Fruit fly (Drosophila melanogaster) whole organism, embryonic: ENCODE measurements around the gene CG9498.

Experiments
- Antp ChIP-seq: fragments of 200-800 bp; sonication (Bioruptor generic); optimal IDR thresholded peaks from 3 replicates; lab custom pipeline; 2016; ENCODE audit warnings: missing biosample characterization, missing genetic modification characterization
- CG10147 ChIP-seq: fragments of 200-800 bp; sonication (Bioruptor generic); optimal IDR thresholded peaks from 2 replicates; lab custom pipeline; 2019; ENCODE audit warnings: missing biosample characterization, mild to moderate bottlenecking, missing genetic modification characterization, moderate library complexity
- CG10267 ChIP-seq: fragments of 200-800 bp; sonication (Bioruptor generic); optimal IDR thresholded peaks from 2 replicates; lab custom pipeline; 2018; ENCODE audit warnings: missing biosample characterization, mild to moderate bottlenecking, missing genetic modification characterization, moderate library complexity
- CG10543 ChIP-seq: fragments of 200-800 bp; sonication (Bioruptor generic); optimal IDR thresholded peaks from 3 replicates; lab custom pipeline; 2017; ENCODE audit warnings: missing biosample characterization, mild to moderate bottlenecking, missing genetic modification characterization, moderate library complexity
- CG10979 ChIP-seq: fragments of 200-800 bp; sonication (Bioruptor generic); optimal IDR thresholded peaks from 2 replicates; lab custom pipeline; 2018; ENCODE audit warnings: missing biosample characterization, mild to moderate bottlenecking, missing genetic modification characterization, moderate library complexity
- CG12071 ChIP-seq: fragments of 200-800 bp; sonication (Bioruptor generic); optimal IDR thresholded peaks from 3 replicates; lab custom pipeline; 2018; ENCODE audit warnings: missing biosample characterization, mild to moderate bottlenecking, missing genetic modification characterization
- CG12236 ChIP-seq: fragments of 200-800 bp; sonication (Bioruptor generic); optimal IDR thresholded peaks from 2 replicates; lab custom pipeline; 2016; ENCODE audit warnings: missing biosample characterization, missing genetic modification characterization
- CG12659 ChIP-seq: fragments of 200-800 bp; sonication (Bioruptor generic); optimal IDR thresholded peaks from 3 replicates; lab custom pipeline; 2017; ENCODE audit warnings: mild to moderate bottlenecking, missing biosample characterization, missing genetic modification reagents, missing genetic modification characterization
- CG14710 ChIP-seq: fragments of 200-800 bp; sonication (Bioruptor generic); optimal IDR thresholded peaks from 3 replicates; lab custom pipeline; 2019; ENCODE audit warnings: missing biosample characterization, mild to moderate bottlenecking, missing genetic modification characterization, moderate library complexity
- CG15073 ChIP-seq: fragments of 200-800 bp; sonication (Bioruptor generic); optimal IDR thresholded peaks from 2 replicates; lab custom pipeline; 2016; ENCODE audit warnings: missing biosample characterization, missing genetic modification characterization
- CG16813 ChIP-seq: fragments of 200-800 bp; sonication (Bioruptor generic); IDR thresholded peaks from 3 replicates; pipeline ENCODE4 v1.3.6; 2022; ENCODE audit warnings: missing biosample characterization, missing genetic modification characterization; ENCODE audit not compliant: partially characterized antibody
- CG17186 ChIP-seq: fragments of 200-800 bp; sonication (Bioruptor generic); optimal IDR thresholded peaks from 3 replicates; lab custom pipeline; 2017; ENCODE audit warnings: missing biosample characterization, missing genetic modification reagents, missing genetic modification characterization
- CG17612 ChIP-seq: fragments of 200-800 bp; sonication (Bioruptor generic); IDR thresholded peaks from 2 replicates; pipeline ENCODE4 v1.3.6; 2022; ENCODE audit warnings: missing biosample characterization, missing genetic modification characterization
- CG2116 ChIP-seq: fragments of 200-800 bp; sonication (Bioruptor generic); optimal IDR thresholded peaks from 3 replicates; lab custom pipeline; 2018; ENCODE audit warnings: missing biosample characterization, mild to moderate bottlenecking, missing genetic modification characterization
- CG32532 ChIP-seq: fragments of 200-800 bp; sonication (Bioruptor generic); IDR thresholded peaks from 2 replicates; pipeline ENCODE4 v1.3.6; 2022; ENCODE audit warnings: missing biosample characterization, missing genetic modification characterization
- CG34376 ChIP-seq: fragments of 200-800 bp; sonication (Bioruptor generic); optimal IDR thresholded peaks from 2 replicates; lab custom pipeline; 2018; ENCODE audit warnings: missing biosample characterization, mild to moderate bottlenecking, missing genetic modification characterization
- CG3995 ChIP-seq: fragments of 200-800 bp; sonication (Bioruptor generic); optimal IDR thresholded peaks from 3 replicates; lab custom pipeline; 2016; ENCODE audit warnings: missing biosample characterization, missing genetic modification characterization
- CG4328 ChIP-seq: fragments of 200-800 bp; sonication (Bioruptor generic); optimal IDR thresholded peaks from 3 replicates; lab custom pipeline; 2017; ENCODE audit warnings: missing biosample characterization, missing genetic modification reagents, missing genetic modification characterization
- CG43689 ChIP-seq: fragments of 200-800 bp; sonication (Bioruptor generic); IDR thresholded peaks from 2 replicates; pipeline ENCODE4 v1.3.6; 2022; ENCODE audit warnings: missing biosample characterization, missing genetic modification characterization
- CG8089 ChIP-seq: fragments of 200-800 bp; sonication (Bioruptor generic); optimal IDR thresholded peaks from 3 replicates; lab custom pipeline; 2016; ENCODE audit warnings: missing biosample characterization, missing genetic modification characterization
- CG9609 ChIP-seq: fragments of 200-800 bp; sonication (Bioruptor generic); optimal IDR thresholded peaks from 3 replicates; lab custom pipeline; 2016; ENCODE audit warnings: missing biosample characterization, missing genetic modification characterization
- CTCF ChIP-seq: fragments of 200-800 bp; sonication (Bioruptor generic); optimal IDR thresholded peaks from 2 replicates; lab custom pipeline; 2017; ENCODE audit warnings: missing biosample characterization, mild to moderate bottlenecking, missing genetic modification characterization, moderate library complexity
- Dek ChIP-seq: fragments of 200-800 bp; sonication (Bioruptor generic); optimal IDR thresholded peaks from 3 replicates; lab custom pipeline; 2019; ENCODE audit warnings: missing biosample characterization, mild to moderate bottlenecking, missing genetic modification characterization, moderate library complexity
- Dref ChIP-seq: fragments of 200-800 bp; sonication (Bioruptor generic); IDR thresholded peaks from 2 replicates; pipeline ENCODE4 v1.3.6; 2022; ENCODE audit warnings: missing biosample characterization, missing genetic modification characterization
- Ets65A ChIP-seq: fragments of 200-800 bp; sonication (Bioruptor generic); peaks from one replicate; lab custom pipeline; 2016; ENCODE audit warnings: missing biosample characterization, missing genetic modification characterization
- GATAe ChIP-seq: fragments of 200-800 bp; sonication (Bioruptor generic); conservative IDR thresholded peaks from 2 replicates; pipeline ENCODE4 v1.3.6; 2022; ENCODE audit warnings: missing biosample characterization, missing genetic modification characterization
- Hey ChIP-seq: fragments of 200-800 bp; sonication (Bioruptor generic); optimal IDR thresholded peaks from 3 replicates; lab custom pipeline; 2018; ENCODE audit warnings: missing biosample characterization, mild to moderate bottlenecking, missing genetic modification characterization
- HmgD ChIP-seq: fragments of 200-800 bp; sonication (Bioruptor generic); optimal IDR thresholded peaks from 3 replicates; lab custom pipeline; 2016; ENCODE audit warnings: missing biosample characterization, missing genetic modification characterization
- Jarid2 ChIP-seq: fragments of 200-800 bp; sonication (Bioruptor generic); optimal IDR thresholded peaks from 3 replicates; lab custom pipeline; 2017; ENCODE audit warnings: mild to moderate bottlenecking, missing biosample characterization, missing genetic modification reagents, missing genetic modification characterization
- Mrtf ChIP-seq: fragments of 200-800 bp; sonication (Bioruptor generic); IDR thresholded peaks from 3 replicates; pipeline ENCODE4 v1.3.6; 2022; ENCODE audit warnings: missing biosample characterization, missing genetic modification characterization
- Optix ChIP-seq: fragments of 200-800 bp; sonication (Bioruptor generic); IDR thresholded peaks from 3 replicates; pipeline ENCODE4 v1.3.6; 2022; ENCODE audit warnings: missing biosample characterization, missing genetic modification characterization
- Vsx1 ChIP-seq: fragments of 200-800 bp; sonication (Bioruptor generic); optimal IDR thresholded peaks from 2 replicates; lab custom pipeline; 2017; ENCODE audit warnings: missing biosample characterization, mild to moderate bottlenecking, missing genetic modification characterization, missing genetic modification reagents
- caup ChIP-seq: fragments of 200-800 bp; sonication (Bioruptor generic); optimal IDR thresholded peaks from 3 replicates; lab custom pipeline; 2017; ENCODE audit warnings: missing biosample characterization, mild to moderate bottlenecking, missing genetic modification characterization, moderate library complexity; ENCODE audit not compliant: severe bottlenecking
- chinmo ChIP-seq: fragments of 200-800 bp; sonication (Bioruptor generic); IDR thresholded peaks from 4 replicates; pipeline ENCODE4 v1.3.6; 2022; ENCODE audit warnings: missing biosample characterization, missing genetic modification characterization; ENCODE audit not compliant: partially characterized antibody
- crc ChIP-seq: fragments of 200-800 bp; sonication (Bioruptor generic); optimal IDR thresholded peaks from 2 replicates; lab custom pipeline; 2016; ENCODE audit warnings: missing biosample characterization, missing genetic modification characterization
- gt ChIP-seq: fragments of 200-800 bp; sonication (Bioruptor generic); IDR thresholded peaks from 2 replicates; pipeline ENCODE4 v1.3.6; 2022; ENCODE audit warnings: missing biosample characterization, missing genetic modification characterization
- lmd ChIP-seq: fragments of 200-800 bp; sonication (Bioruptor generic); IDR thresholded peaks from 2 replicates; pipeline ENCODE4 v1.3.6; 2022; ENCODE audit warnings: missing biosample characterization, missing genetic modification characterization
- lov ChIP-seq, 2 experiments: fragments of 200-800 bp in 1 of 2; fragments of >200 bp in 1 of 2; sonication (Bioruptor generic) in 1 of 2; IDR thresholded peaks in 1 of 2; optimal IDR thresholded peaks in 1 of 2; 2 replicates in 1 of 2; 3 replicates in 1 of 2; pipeline versions ENCODE4 v1.3.6 to Lab custom; 2017 to 2022; ENCODE audit warnings: missing biosample characterization in 1 of 2, missing genetic modification characterization in 1 of 2
- mirr ChIP-seq: fragments of 200-800 bp; sonication (Bioruptor generic); optimal IDR thresholded peaks from 3 replicates; lab custom pipeline; 2018; ENCODE audit warnings: missing biosample characterization, mild to moderate bottlenecking, missing genetic modification characterization
- nmo ChIP-seq: fragments of 200-800 bp; sonication (Bioruptor generic); optimal IDR thresholded peaks from 2 replicates; lab custom pipeline; 2018; ENCODE audit warnings: missing biosample characterization, mild to moderate bottlenecking, missing genetic modification characterization, moderate library complexity
- pfk ChIP-seq: fragments of 200-800 bp; sonication (Bioruptor generic); optimal IDR thresholded peaks from 2 replicates; lab custom pipeline; 2018; ENCODE audit warnings: missing biosample characterization, mild to moderate bottlenecking, missing genetic modification characterization, moderate library complexity
- phol ChIP-seq: fragments of 200-800 bp; sonication (Bioruptor generic); optimal IDR thresholded peaks from 3 replicates; lab custom pipeline; 2018; ENCODE audit warnings: missing biosample characterization, mild to moderate bottlenecking, missing genetic modification characterization, moderate library complexity
- schlank ChIP-seq: fragments of 200-800 bp; sonication (Bioruptor generic); optimal IDR thresholded peaks from 2 replicates; lab custom pipeline; 2018; ENCODE audit warnings: missing biosample characterization, mild to moderate bottlenecking, missing genetic modification characterization
- slbo ChIP-seq: fragments of 200-800 bp; sonication (Bioruptor generic); IDR thresholded peaks from 2 replicates; pipeline ENCODE4 v1.3.6; 2022; ENCODE audit warnings: missing biosample characterization, missing genetic modification characterization
- sob ChIP-seq: fragments of 200-800 bp; sonication (Bioruptor generic); IDR thresholded peaks from 2 replicates; pipeline ENCODE4 v1.3.6; 2022; ENCODE audit warnings: missing biosample characterization, missing genetic modification characterization
- tll ChIP-seq, 2 experiments: fragments of 200-800 bp in 1 of 2; fragments of >200 bp in 1 of 2; sonication (Bioruptor generic) in 1 of 2; optimal IDR thresholded peaks; 2 replicates each; lab custom pipeline; 2017 to 2019; ENCODE audit warnings: missing biosample characterization in 2 of 2, missing genetic modification characterization in 2 of 2, mild to moderate bottlenecking in 1 of 2, moderate library complexity in 1 of 2
- trem ChIP-seq: fragments of 200-800 bp; optimal IDR thresholded peaks from 3 replicates; lab custom pipeline; 2019; ENCODE audit warnings: missing biosample characterization, mild to moderate bottlenecking, missing genetic modification characterization, moderate library complexity
- zfh2 ChIP-seq: fragments of 200-800 bp; sonication (Bioruptor generic); optimal IDR thresholded peaks from 2 replicates; lab custom pipeline; 2016; ENCODE audit warnings: missing biosample characterization, missing genetic modification characterization

The CG9498 gene

dm6 chr2L:6343084-6343873 lies 7.6 kb downstream of the CG9498 start (continued):
- TF ChIP-seq CG10979 (tag; lab: Kevin White, UChicago): no peak
- TF ChIP-seq Dek (tag; lab: Kevin White, UChicago): peak; percentile 4
- peak; percentile 23 for TF ChIP-seq CG10267 (tag; lab: Kevin White, UChicago)
- TF ChIP-seq CG12236 (GFP tag; lab: Kevin White, UChicago): no peak
- TF ChIP-seq Vsx1 (GFP tag; lab: Kevin White, UChicago): no peak
- peak; percentile 59 for TF ChIP-seq nmo
- peak; percentile 56; the same call in 1 of the 2 replicates for TF ChIP-seq sob
- TF ChIP-seq HmgD: peak; percentile 39
- TF ChIP-seq CTCF (GFP tag; lab: Kevin White, UChicago): peak; percentile 31
- no peak for TF ChIP-seq lmd (GFP tag; lab: Robert Waterston, UW)
- peak; percentile 79 for TF ChIP-seq GATAe (GFP tag; lab: Robert Waterston, UW)
- TF ChIP-seq CG32532: 0 out of 2 replicates have a peak, but pooled peaks have one; percentile 5
- peak; percentile 3 for TF ChIP-seq Antp
- TF ChIP-seq gt (GFP tag; lab: Robert Waterston, UW): 0 out of 2 replicates have a peak, but pooled peaks have one; percentile 28
- TF ChIP-seq CG15073 (GFP tag; lab: Kevin White, UChicago): no peak
- no peak for TF ChIP-seq CG12071
- peak; percentile 49 for TF ChIP-seq CG2116 (GFP tag; lab: Kevin White, UChicago)
- no peak for TF ChIP-seq CG8089 (GFP tag; lab: Kevin White, UChicago)
- no peak for TF ChIP-seq CG3995
- TF ChIP-seq lov (optimal IDR thresholded peaks at IDR 0.05; lab: Kevin White, UChicago): no peak
- no peak for TF ChIP-seq lov (GFP tag; IDR thresholded peaks at IDR 0.05; lab: Robert Waterston, UW)
- TF ChIP-seq mirr (GFP tag; lab: Kevin White, UChicago): peak; percentile 100
- peak; percentile 13 for TF ChIP-seq pfk
- TF ChIP-seq CG17612 (GFP tag; lab: Robert Waterston, UW): no peak
- TF ChIP-seq caup (GFP tag; lab: Kevin White, UChicago): peak; percentile 62
- 0 out of 4 replicates have a peak, but pooled peaks have one; percentile 19 for TF ChIP-seq chinmo (GFP tag; lab: Robert Waterston, UW)
- peak; percentile 60 for TF ChIP-seq CG10543 (GFP tag; lab: Kevin White, UChicago)
- TF ChIP-seq schlank (tag; lab: Kevin White, UChicago): no peak
- TF ChIP-seq CG4328 (GFP tag; lab: Kevin White, UChicago): no peak
- TF ChIP-seq Hey (tag; lab: Kevin White, UChicago): peak; percentile 60
- no peak for TF ChIP-seq CG43689
- peak; percentile 44 for TF ChIP-seq Dref
- no peak for TF ChIP-seq Mrtf (GFP tag; lab: Robert Waterston, UW)
- peak; percentile 39 for TF ChIP-seq CG10147 (GFP tag; lab: Kevin White, UChicago)
- TF ChIP-seq Optix (GFP tag; lab: Robert Waterston, UW): no peak
- peak; percentile 2 for TF ChIP-seq CG12659
- TF ChIP-seq Jarid2 (GFP tag; lab: Kevin White, UChicago): peak; percentile 19
- no peak for TF ChIP-seq CG16813 (GFP tag; lab: Robert Waterston, UW)
- peak; percentile 17 for TF ChIP-seq phol (tag; lab: Kevin White, UChicago)
- peak; percentile 21 for TF ChIP-seq CG14710 (tag; lab: Kevin White, UChicago)
- TF ChIP-seq CG9609: no peak
- TF ChIP-seq tll (GFP tag; optimal IDR thresholded peaks at IDR 0.05; lab: Kevin White, UChicago): no peak
- TF ChIP-seq trem (tag; lab: Kevin White, UChicago): peak; percentile 16
- peak; percentile 49 for TF ChIP-seq Ets65A (GFP tag; lab: Kevin White, UChicago)
- TF ChIP-seq zfh2 (GFP tag; lab: Kevin White, UChicago): no peak
- no peak for TF ChIP-seq crc (GFP tag; lab: Kevin White, UChicago)
- peak; percentile 58 for TF ChIP-seq slbo (GFP tag; lab: Robert Waterston, UW)
- TF ChIP-seq CG34376 (GFP tag; lab: Kevin White, UChicago): peak; percentile 98
- peak; percentile 77 for TF ChIP-seq CG17186 (GFP tag; lab: Kevin White, UChicago)
